Worm (Caenorhabditis elegans) whole organism, young adult: Measurements from ENCODE around the gene gstk-1.

Source experiments
- C06A6.2 ChIP-seq: fragments of 200-800 bp; sonication (Bioruptor generic); conservative IDR thresholded peaks from 2 replicates; pipeline ENCODE4 v1.3.6; 2022; ENCODE audit warnings: missing genetic modification characterization, missing compliant biosample characterization
- F10E7.11 ChIP-seq: sonication (generic microtip); optimal IDR thresholded peaks from 2 replicates; lab custom pipeline; 2017; ENCODE audit warnings: mild to moderate bottlenecking, missing genetic modification characterization, moderate library complexity, missing compliant biosample characterization
- F22D6.2 ChIP-seq: sonication (generic microtip); optimal IDR thresholded peaks from 2 replicates; lab custom pipeline; 2016; ENCODE audit warnings: mild to moderate bottlenecking, missing genetic modification characterization, missing compliant biosample characterization
- F33H1.4 ChIP-seq: fragments of 200-800 bp; sonication (Bioruptor generic); IDR thresholded peaks from 2 replicates; pipeline ENCODE4 v1.3.6; 2022; ENCODE audit warnings: missing genetic modification reagents, missing genetic modification characterization, missing compliant biosample characterization
- F49E8.2 ChIP-seq: sonication (generic microtip); optimal IDR thresholded peaks from 3 replicates; lab custom pipeline; 2017; ENCODE audit warnings: missing genetic modification characterization, mild to moderate bottlenecking, missing compliant biosample characterization, antibody characterized with exemption, moderate library complexity; ENCODE audit not compliant: insufficient read depth
- F55B11.4 ChIP-seq: sonication (generic microtip); optimal IDR thresholded peaks from 2 replicates; lab custom pipeline; 2016; ENCODE audit warnings: missing compliant biosample characterization, missing genetic modification characterization, borderline replicate concordance; ENCODE audit not compliant: insufficient read depth
- F57A8.1 ChIP-seq: fragments of 200-800 bp; sonication (Bioruptor generic); optimal IDR thresholded peaks from 2 replicates; lab custom pipeline; 2018; ENCODE audit warnings: mild to moderate bottlenecking, missing genetic modification characterization, moderate library complexity, missing compliant biosample characterization
- F57C9.4 ChIP-seq: sonication (generic microtip); optimal IDR thresholded peaks from 2 replicates; lab custom pipeline; 2017; ENCODE audit warnings: mild to moderate bottlenecking, missing genetic modification characterization, missing compliant biosample characterization
- Y53F4B.3 ChIP-seq: fragments of 200-800 bp; sonication (Bioruptor generic); IDR thresholded peaks from 2 replicates; pipeline ENCODE4 v1.3.6; 2022; ENCODE audit warnings: missing genetic modification reagents, missing genetic modification characterization, missing compliant biosample characterization
- Y95B8A.8 ChIP-seq: fragments of 200-800 bp; sonication (Bioruptor generic); IDR thresholded peaks from 2 replicates; pipeline ENCODE4 v1.3.6; 2022; ENCODE audit warnings: missing genetic modification reagents, missing genetic modification characterization, missing compliant biosample characterization
- attf-5 ChIP-seq: fragments of 200-800 bp; sonication (Bioruptor generic); optimal IDR thresholded peaks from 2 replicates; lab custom pipeline; 2018; ENCODE audit warnings: mild to moderate bottlenecking, missing genetic modification characterization, missing compliant biosample characterization
- bed-1 ChIP-seq: fragments of 200-800 bp; sonication (Bioruptor generic); IDR thresholded peaks from 2 replicates; pipeline ENCODE4 v1.3.6; 2022; ENCODE audit warnings: missing genetic modification reagents, missing genetic modification characterization, missing compliant biosample characterization
- bed-2 ChIP-seq: fragments of 200-800 bp; sonication (Bioruptor generic); IDR thresholded peaks from 2 replicates; pipeline ENCODE4 v1.3.6; 2022; ENCODE audit warnings: missing genetic modification reagents, missing genetic modification characterization, missing compliant biosample characterization
- cebp-2 ChIP-seq: fragments of 200-800 bp; sonication (Bioruptor generic); IDR thresholded peaks from 2 replicates; pipeline ENCODE4 v1.3.6; 2022; ENCODE audit warnings: missing genetic modification characterization, missing compliant biosample characterization
- efl-1 ChIP-seq: fragments of 150-350 bp; optimal IDR thresholded peaks from 2 replicates; lab custom pipeline; 2014; ENCODE audit warnings: missing biosample characterization, missing genetic modification reagents, missing genetic modification characterization
- egl-18 ChIP-seq: fragments of 200-800 bp; sonication (Bioruptor generic); IDR thresholded peaks from 2 replicates; pipeline ENCODE4 v1.3.6; 2022; ENCODE audit warnings: missing genetic modification reagents, missing genetic modification characterization, missing compliant biosample characterization
- ekl-4 ChIP-seq: fragments of 200-800 bp; sonication (Bioruptor generic); IDR thresholded peaks from 2 replicates; pipeline ENCODE4 v1.3.6; 2022; ENCODE audit warnings: missing genetic modification reagents, missing genetic modification characterization, missing compliant biosample characterization
- fkh-3 ChIP-seq: sonication (generic microtip); optimal IDR thresholded peaks from 2 replicates; lab custom pipeline; 2016; ENCODE audit warnings: mild to moderate bottlenecking, missing genetic modification characterization, missing compliant biosample characterization
- gei-17 ChIP-seq: fragments of 200-800 bp; sonication (Bioruptor generic); optimal IDR thresholded peaks from 2 replicates; lab custom pipeline; 2018; ENCODE audit warnings: mild to moderate bottlenecking, missing genetic modification characterization, missing compliant biosample characterization
- hmg-20 ChIP-seq: fragments of 200-800 bp; sonication (Bioruptor generic); IDR thresholded peaks from 2 replicates; pipeline ENCODE4 v1.3.6; 2022; ENCODE audit warnings: missing genetic modification reagents, missing genetic modification characterization, missing compliant biosample characterization
- lin-54 ChIP-seq: fragments of 200-800 bp; sonication (Bioruptor generic); optimal IDR thresholded peaks from 2 replicates; lab custom pipeline; 2018; ENCODE audit warnings: mild to moderate bottlenecking, missing genetic modification characterization, missing compliant biosample characterization
- lir-1 ChIP-seq: fragments of 200-800 bp; sonication (Bioruptor generic); conservative IDR thresholded peaks from 2 replicates; pipeline ENCODE4 v1.3.6; 2022; ENCODE audit warnings: missing genetic modification reagents, missing genetic modification characterization, missing compliant biosample characterization
- lsl-1 ChIP-seq: fragments of 200-800 bp; sonication (Bioruptor generic); optimal IDR thresholded peaks from 2 replicates; lab custom pipeline; 2018; ENCODE audit warnings: mild to moderate bottlenecking, missing genetic modification characterization, moderate library complexity, missing compliant biosample characterization
- madf-3 ChIP-seq: fragments of 200-800 bp; sonication (Bioruptor generic); IDR thresholded peaks from 2 replicates; pipeline ENCODE4 v1.3.6; 2022; ENCODE audit warnings: missing genetic modification reagents, missing genetic modification characterization, missing compliant biosample characterization
- madf-6 ChIP-seq: fragments of 200-800 bp; sonication (Bioruptor generic); IDR thresholded peaks from 2 replicates; pipeline ENCODE4 v1.3.6; 2022; ENCODE audit warnings: missing genetic modification reagents, missing genetic modification characterization, missing compliant biosample characterization
- mel-28 ChIP-seq: sonication (generic microtip); optimal IDR thresholded peaks from 2 replicates; lab custom pipeline; 2016; ENCODE audit warnings: borderline replicate concordance, mild to moderate bottlenecking, missing genetic modification characterization, missing compliant biosample characterization
- mes-4 ChIP-seq: sonication (generic microtip); optimal IDR thresholded peaks from 2 replicates; lab custom pipeline; 2016; ENCODE audit warnings: missing genotype, missing genetic modification characterization, missing compliant biosample characterization
- mxl-1 ChIP-seq: sonication (generic microtip); optimal IDR thresholded peaks from 2 replicates; lab custom pipeline; 2016; ENCODE audit warnings: missing genetic modification characterization, missing compliant biosample characterization
- nhr-120 ChIP-seq: fragments of 200-800 bp; sonication (Bioruptor generic); IDR thresholded peaks from 2 replicates; pipeline ENCODE4 v1.3.6; 2022; ENCODE audit warnings: missing genetic modification characterization, missing compliant biosample characterization
- nhr-80 ChIP-seq: sonication (generic microtip); optimal IDR thresholded peaks from 2 replicates; lab custom pipeline; 2016; ENCODE audit warnings: missing genetic modification characterization, missing compliant biosample characterization
- rcor-1 ChIP-seq: fragments of 200-800 bp; sonication (Bioruptor generic); IDR thresholded peaks from 2 replicates; pipeline ENCODE4 v1.3.6; 2022; ENCODE audit warnings: missing genetic modification reagents, missing genetic modification characterization, missing compliant biosample characterization
- sdz-38 ChIP-seq: sonication (generic microtip); optimal IDR thresholded peaks from 2 replicates; lab custom pipeline; 2016; ENCODE audit warnings: missing genotype, missing genetic modification characterization, missing compliant biosample characterization
- snpc-4 ChIP-seq, 5 experiments: fragments of 150-350 bp in 1 of 5; sonication (generic microtip) in 4 of 5; optimal IDR thresholded peaks; 2 replicates each; lab custom pipeline; 2014 to 2018; ENCODE audit warnings: missing genetic modification characterization in 5 of 5, missing biosample characterization in 3 of 5, antibody characterized with exemption in 2 of 5, mild to moderate bottlenecking in 2 of 5, missing compliant biosample characterization in 2 of 5, missing genotype in 2 of 5, moderate library complexity in 2 of 5, missing genetic modification reagents in 1 of 5
- tbp1 ChIP-seq: fragments of 200-800 bp; sonication (Bioruptor generic); optimal IDR thresholded peaks from 2 replicates; lab custom pipeline; 2018; ENCODE audit warnings: mild to moderate bottlenecking, missing genetic modification characterization, missing compliant biosample characterization
- zim-3 ChIP-seq: sonication (generic microtip); optimal IDR thresholded peaks from 2 replicates; lab custom pipeline; 2017; ENCODE audit warnings: mild to moderate bottlenecking, missing genetic modification characterization, moderate library complexity, missing compliant biosample characterization
- ztf-26 ChIP-seq: sonication (generic microtip); optimal IDR thresholded peaks from 2 replicates; lab custom pipeline; 2017; ENCODE audit warnings: missing genetic modification characterization, missing compliant biosample characterization
- ztf-28 ChIP-seq: fragments of 200-800 bp; sonication (Bioruptor generic); IDR thresholded peaks from 2 replicates; pipeline ENCODE4 v1.3.6; 2022; ENCODE audit warnings: missing genetic modification reagents, missing genetic modification characterization, missing compliant biosample characterization
- ztf-3 ChIP-seq: fragments of 200-800 bp; sonication (Bioruptor generic); optimal IDR thresholded peaks from 2 replicates; lab custom pipeline; 2018; ENCODE audit warnings: mild to moderate bottlenecking, missing genetic modification characterization, missing compliant biosample characterization
- ztf-6 ChIP-seq: fragments of 200-800 bp; sonication (Bioruptor generic); IDR thresholded peaks from 2 replicates; pipeline ENCODE4 v1.3.6; 2022; ENCODE audit warnings: missing genetic modification reagents, missing genetic modification characterization, missing compliant biosample characterization

Gene gstk-1

ce11 chrII:9660379-9660778 lies 3.9 kb downstream of the gstk-1 start, which contains the start of gene ZK1320.3:
TSS of gene ZK1320.3 (minus strand) at chrII:9660419.
- peak; percentile 56 for TF ChIP-seq nhr-80 (tag; lab: Kevin White, UChicago)
- no peak for TF ChIP-seq attf-5 (GFP tag; lab: Kevin White, UChicago)

ce11 chrII:9662160-9662559 lies 5.7 kb downstream of the gstk-1 start:
- no peak for TF ChIP-seq rcor-1 (GFP tag; lab: Robert Waterston, UW)
- TF ChIP-seq lir-1 (GFP tag; lab: Robert Waterston, UW), result no peak
- TF ChIP-seq F49E8.2 (tag; lab: Kevin White, UChicago), result no peak
- no peak for TF ChIP-seq tbp1 (GFP tag; lab: Kevin White, UChicago)
- TF ChIP-seq snpc-4 (GFP tag; optimal IDR thresholded peaks at IDR 0.05; lab: Kevin White, UChicago), result no peak
- TF ChIP-seq snpc-4 (tag; optimal IDR thresholded peaks at IDR 0.05; lab: Kevin White, UChicago), result no peak
- TF ChIP-seq ztf-3 (GFP tag; lab: Kevin White, UChicago), result no peak
- no peak for TF ChIP-seq ztf-28 (GFP tag; lab: Robert Waterston, UW)
- TF ChIP-seq nhr-120 (GFP tag; lab: Robert Waterston, UW), result no peak
- no peak for TF ChIP-seq madf-3
- TF ChIP-seq cebp-2 (GFP tag; lab: Robert Waterston, UW), result no peak
- TF ChIP-seq ztf-26, result no peak
- TF ChIP-seq C06A6.2 (GFP tag; lab: Robert Waterston, UW), result no peak
- TF ChIP-seq mxl-1 (tag; lab: Kevin White, UChicago), result no peak
- no peak for TF ChIP-seq bed-2 (GFP tag; lab: Robert Waterston, UW)
- TF ChIP-seq F22D6.2 (tag; lab: Kevin White, UChicago), result no peak
- TF ChIP-seq egl-18 (GFP tag; lab: Robert Waterston, UW), result no peak
- no peak for TF ChIP-seq F10E7.11 (tag; lab: Kevin White, UChicago)
- no peak for TF ChIP-seq zim-3
- no peak for TF ChIP-seq Y95B8A.8 (GFP tag; lab: Robert Waterston, UW)
- no peak for TF ChIP-seq F33H1.4

- TF ChIP-seq bed-1 (GFP tag; lab: Robert Waterston, UW) (no peak), ztf-28 (GFP tag; lab: Robert Waterston, UW) (no peak)
Observed at ce11 chrII:9662797-9663196, 6.3 kb downstream of the gstk-1 start, which contains the start of gene cyp-13A10. TSS of gene cyp-13A10 (minus strand) at chrII:9662884.

- TF ChIP-seq gei-17 (GFP tag; lab: Kevin White, UChicago), result no peak
- no peak for TF ChIP-seq lsl-1 (GFP tag; lab: Kevin White, UChicago)
- TF ChIP-seq F55B11.4 (tag; lab: Kevin White, UChicago), result no peak
- no peak for TF ChIP-seq lin-54 (GFP tag; lab: Kevin White, UChicago)
- no peak for TF ChIP-seq F22D6.2 (tag; lab: Kevin White, UChicago)
- no peak for TF ChIP-seq Y53F4B.3 (GFP tag; lab: Robert Waterston, UW)
- no peak for TF ChIP-seq efl-1 (GFP tag; lab: Kevin White, UChicago)
- no peak for TF ChIP-seq ekl-4
- TF ChIP-seq ztf-6 (GFP tag; lab: Robert Waterston, UW), result no peak
- TF ChIP-seq sdz-38, result no peak
- TF ChIP-seq mel-28 (tag; lab: Kevin White, UChicago), result no peak
- TF ChIP-seq mes-4, result no peak
- no peak for TF ChIP-seq madf-6 (GFP tag; lab: Robert Waterston, UW)
- no peak for TF ChIP-seq fkh-3
- TF ChIP-seq hmg-20 (GFP tag; lab: Robert Waterston, UW), result no peak
- no peak for TF ChIP-seq F49E8.2 (tag; lab: Kevin White, UChicago)
- no peak for TF ChIP-seq F57A8.1 (GFP tag; lab: Kevin White, UChicago)
- no peak for TF ChIP-seq F57C9.4 (tag; lab: Kevin White, UChicago)
- TF ChIP-seq, all 124 proteins: peak for 0
Observed at ce11 chrII:9665577-9665976, 9.1 kb downstream of the gstk-1 start, which contains the start of gene ZK1320.5. TSS of gene ZK1320.5 (minus strand) at chrII:9665677.
